Fruit fly (Drosophila melanogaster) whole organism: ENCODE data around the gene Hmt-1.

Source experiments
- Dll ChIP-seq: fragments of >200 bp; optimal IDR thresholded peaks from 2 replicates; lab custom pipeline; 2017
- EcR ChIP-seq, 2 experiments: fragments of >200 bp; optimal IDR thresholded peaks; 2 replicates each; lab custom pipeline; 2017; ENCODE audit warnings: missing biosample characterization in 2 of 2, missing genetic modification characterization in 2 of 2, missing genetic modification reagents in 2 of 2
- pan ChIP-seq: fragments of >200 bp; optimal IDR thresholded peaks from 2 replicates; lab custom pipeline; 2017
- psq ChIP-seq: fragments of >200 bp; optimal IDR thresholded peaks from 2 replicates; lab custom pipeline; 2017

- no peak for TF ChIP-seq pan (lab: Kevin White, UChicago)
- TF ChIP-seq psq (lab: Kevin White, UChicago): no peak
- TF ChIP-seq EcR (GFP tag; optimal IDR thresholded peaks at IDR 0.05; lab: Kevin White, UChicago): no peak
- TF ChIP-seq Dll: no peak
Observed at dm6 chr3R:15810369-15810768, 46.9 kb downstream of the Hmt-1 start.
